Worm (Caenorhabditis elegans) whole organism, young adult: ENCODE measurements around the gene ced-6.
A peak's percentile ranks its signal among the peaks of the same experiment; 100 is the strongest.

Experiments used
- B0019.2 ChIP-seq: fragments of 200-800 bp; sonication (Bioruptor generic); conservative IDR thresholded peaks from 2 replicates; pipeline ENCODE4 v1.3.6; 2022; ENCODE audit warnings: missing genetic modification reagents, missing genetic modification characterization, missing compliant biosample characterization
- B0035.1 ChIP-seq: sonication (generic microtip); optimal IDR thresholded peaks from 2 replicates; lab custom pipeline; 2016; ENCODE audit warnings: missing genetic modification characterization, mild to moderate bottlenecking, missing compliant biosample characterization, missing genotype, missing genetic modification reagents
- B0336.3 ChIP-seq: fragments of 200-800 bp; sonication (Bioruptor generic); IDR thresholded peaks from 2 replicates; pipeline ENCODE4 v1.3.6; 2022; ENCODE audit warnings: missing genetic modification characterization, missing compliant biosample characterization
- C17E4.6 ChIP-seq: fragments of 200-800 bp; sonication (Bioruptor generic); IDR thresholded peaks from 2 replicates; pipeline ENCODE4 v1.3.6; 2022; ENCODE audit warnings: missing genetic modification reagents, missing genetic modification characterization, missing compliant biosample characterization
- F23B12.7 ChIP-seq: sonication (generic microtip); optimal IDR thresholded peaks from 2 replicates; lab custom pipeline; 2017; ENCODE audit warnings: missing genetic modification characterization, mild to moderate bottlenecking, missing compliant biosample characterization, antibody characterized with exemption, moderate library complexity; ENCODE audit not compliant: insufficient read depth
- F37B4.10 ChIP-seq: fragments of 200-800 bp; sonication (Bioruptor generic); IDR thresholded peaks from 2 replicates; pipeline ENCODE4 v1.3.6; 2022; ENCODE audit warnings: missing genetic modification characterization, missing compliant biosample characterization
- F39B2.1 ChIP-seq: fragments of 200-800 bp; sonication (Bioruptor generic); IDR thresholded peaks from 2 replicates; pipeline ENCODE4 v1.3.6; 2022; ENCODE audit warnings: missing genetic modification reagents, missing genetic modification characterization, missing compliant biosample characterization
- F57A8.1 ChIP-seq: fragments of 200-800 bp; sonication (Bioruptor generic); optimal IDR thresholded peaks from 2 replicates; lab custom pipeline; 2018; ENCODE audit warnings: mild to moderate bottlenecking, missing genetic modification characterization, moderate library complexity, missing compliant biosample characterization
- T26A5.8 ChIP-seq: sonication (generic microtip); optimal IDR thresholded peaks from 2 replicates; lab custom pipeline; 2016; ENCODE audit warnings: missing genetic modification characterization, missing compliant biosample characterization
- Y53F4B.3 ChIP-seq: fragments of 200-800 bp; sonication (Bioruptor generic); IDR thresholded peaks from 2 replicates; pipeline ENCODE4 v1.3.6; 2022; ENCODE audit warnings: missing genetic modification reagents, missing genetic modification characterization, missing compliant biosample characterization
- ZK185.1 ChIP-seq: sonication (generic microtip); optimal IDR thresholded peaks from 2 replicates; lab custom pipeline; 2016; ENCODE audit warnings: mild to moderate bottlenecking, missing genetic modification characterization, missing compliant biosample characterization; ENCODE audit not compliant: poor library complexity, severe bottlenecking
- akir-1 ChIP-seq: fragments of 200-800 bp; sonication (Bioruptor generic); optimal IDR thresholded peaks from 2 replicates; lab custom pipeline; 2018; ENCODE audit warnings: mild to moderate bottlenecking, missing genetic modification characterization, moderate library complexity, missing compliant biosample characterization
- aptf-2 ChIP-seq: fragments of 200-800 bp; sonication (Bioruptor generic); conservative IDR thresholded peaks from 2 replicates; pipeline ENCODE4 v1.3.6; 2022; ENCODE audit warnings: missing genetic modification reagents, missing genetic modification characterization, missing compliant biosample characterization
- aptf-3 ChIP-seq: fragments of 200-800 bp; sonication (Bioruptor generic); IDR thresholded peaks from 2 replicates; pipeline ENCODE4 v1.3.6; 2022; ENCODE audit warnings: missing genetic modification characterization, missing compliant biosample characterization
- atf-7 ChIP-seq: sonication (generic microtip); optimal IDR thresholded peaks from 2 replicates; lab custom pipeline; 2017; ENCODE audit warnings: mild to moderate bottlenecking, missing genetic modification characterization, missing compliant biosample characterization
- attf-3 ChIP-seq: fragments of 200-800 bp; sonication (Bioruptor generic); conservative IDR thresholded peaks from 2 replicates; pipeline ENCODE4 v1.3.6; 2022; ENCODE audit warnings: missing genetic modification reagents, missing genetic modification characterization, missing compliant biosample characterization
- attf-5 ChIP-seq: fragments of 200-800 bp; sonication (Bioruptor generic); optimal IDR thresholded peaks from 2 replicates; lab custom pipeline; 2018; ENCODE audit warnings: mild to moderate bottlenecking, missing genetic modification characterization, missing compliant biosample characterization
- bed-1 ChIP-seq: fragments of 200-800 bp; sonication (Bioruptor generic); IDR thresholded peaks from 2 replicates; pipeline ENCODE4 v1.3.6; 2022; ENCODE audit warnings: missing genetic modification reagents, missing genetic modification characterization, missing compliant biosample characterization
- dox-1 ChIP-seq: fragments of 200-800 bp; sonication (Bioruptor generic); IDR thresholded peaks from 2 replicates; pipeline ENCODE4 v1.3.6; 2022; ENCODE audit warnings: missing genetic modification reagents, missing genetic modification characterization, missing compliant biosample characterization
- dpl-1 ChIP-seq: fragments of 150-350 bp; optimal IDR thresholded peaks from 2 replicates; lab custom pipeline; 2014; ENCODE audit warnings: missing biosample characterization, missing genetic modification reagents, missing genetic modification characterization
- ets-4 ChIP-seq: fragments of 200-800 bp; sonication (Bioruptor generic); optimal IDR thresholded peaks from 2 replicates; lab custom pipeline; 2018; ENCODE audit warnings: mild to moderate bottlenecking, missing genetic modification characterization, missing compliant biosample characterization
- him-1 ChIP-seq: sonication (generic microtip); optimal IDR thresholded peaks from 2 replicates; lab custom pipeline; 2016; ENCODE audit warnings: missing genotype, missing genetic modification reagents, missing genetic modification characterization, missing compliant biosample characterization
- hrde-1 ChIP-seq: sonication (generic microtip); optimal IDR thresholded peaks from 2 replicates; lab custom pipeline; 2016; ENCODE audit warnings: missing genetic modification characterization, mild to moderate bottlenecking, missing compliant biosample characterization, moderate library complexity, missing genotype, missing genetic modification reagents, borderline replicate concordance
- let-526 ChIP-seq: fragments of 200-800 bp; sonication (Bioruptor generic); IDR thresholded peaks from 2 replicates; pipeline ENCODE4 v1.3.6; 2022; ENCODE audit warnings: missing genetic modification reagents, missing genetic modification characterization, missing compliant biosample characterization
- lin-35 ChIP-seq, 3 experiments: fragments of 150-350 bp in 2 of 3; sonication (generic microtip) in 1 of 3; optimal IDR thresholded peaks; 2 replicates each; lab custom pipeline; 2014 to 2018; ENCODE audit warnings: missing biosample characterization in 3 of 3, missing genetic modification characterization in 3 of 3, missing genetic modification reagents in 3 of 3
- lin-40 ChIP-seq: sonication (generic microtip); optimal IDR thresholded peaks from 2 replicates; lab custom pipeline; 2016; ENCODE audit warnings: missing genetic modification characterization, mild to moderate bottlenecking, missing compliant biosample characterization, missing genotype, missing genetic modification reagents
- lin-54 ChIP-seq: fragments of 200-800 bp; sonication (Bioruptor generic); optimal IDR thresholded peaks from 2 replicates; lab custom pipeline; 2018; ENCODE audit warnings: mild to moderate bottlenecking, missing genetic modification characterization, missing compliant biosample characterization
- lsy-27 ChIP-seq: sonication (generic microtip); optimal IDR thresholded peaks from 2 replicates; lab custom pipeline; 2017; ENCODE audit warnings: missing genetic modification characterization, mild to moderate bottlenecking, missing compliant biosample characterization, antibody characterized with exemption, missing genotype, borderline replicate concordance; ENCODE audit not compliant: insufficient read depth
- madf-3 ChIP-seq: fragments of 200-800 bp; sonication (Bioruptor generic); IDR thresholded peaks from 2 replicates; pipeline ENCODE4 v1.3.6; 2022; ENCODE audit warnings: missing genetic modification reagents, missing genetic modification characterization, missing compliant biosample characterization
- mel-28 ChIP-seq: sonication (generic microtip); optimal IDR thresholded peaks from 2 replicates; lab custom pipeline; 2016; ENCODE audit warnings: borderline replicate concordance, mild to moderate bottlenecking, missing genetic modification characterization, missing compliant biosample characterization
- nfyb-1 ChIP-seq: fragments of 200-800 bp; sonication (Bioruptor generic); IDR thresholded peaks from 2 replicates; pipeline ENCODE4 v1.3.6; 2022; ENCODE audit warnings: missing genetic modification reagents, missing genetic modification characterization, missing compliant biosample characterization
- sea-2 ChIP-seq: fragments of 200-800 bp; sonication (Bioruptor generic); IDR thresholded peaks from 2 replicates; pipeline ENCODE4 v1.3.6; 2022; ENCODE audit warnings: missing genetic modification characterization, missing compliant biosample characterization
- snpc-3.4 ChIP-seq: sonication (generic microtip); optimal IDR thresholded peaks from 2 replicates; lab custom pipeline; 2017; ENCODE audit warnings: missing genetic modification characterization, mild to moderate bottlenecking, missing compliant biosample characterization, antibody characterized with exemption, moderate library complexity, missing genotype, missing genetic modification reagents
- snpc-4 ChIP-seq, 5 experiments: fragments of 150-350 bp in 1 of 5; sonication (generic microtip) in 4 of 5; optimal IDR thresholded peaks; 2 replicates each; lab custom pipeline; 2014 to 2018; ENCODE audit warnings: missing genetic modification characterization in 5 of 5, missing biosample characterization in 3 of 5, antibody characterized with exemption in 2 of 5, mild to moderate bottlenecking in 2 of 5, missing compliant biosample characterization in 2 of 5, missing genotype in 2 of 5, moderate library complexity in 2 of 5, missing genetic modification reagents in 1 of 5
- somi-1 ChIP-seq: fragments of 200-800 bp; sonication (Bioruptor generic); optimal IDR thresholded peaks from 2 replicates; lab custom pipeline; 2018; ENCODE audit warnings: mild to moderate bottlenecking, missing genetic modification characterization, missing compliant biosample characterization
- tbx-9 ChIP-seq: sonication (generic microtip); optimal IDR thresholded peaks from 2 replicates; lab custom pipeline; 2016; ENCODE audit warnings: borderline replicate concordance, missing genetic modification characterization, inconsistent platforms, missing compliant biosample characterization

ced-6 gene

ce11 chrIII:5630350-5630749, 34.8 kb downstream of the ced-6 start:
- TF ChIP-seq F39B2.1 (GFP tag; lab: Robert Waterston, UW) (no peak), lsy-27 (tag; lab: Kevin White, UChicago) (no peak), aptf-3 (no peak), him-1 (tag; lab: Kevin White, UChicago) (no peak), tbx-9 (no peak), aptf-2 (no peak), B0035.1 (no peak), B0019.2 (GFP tag; lab: Robert Waterston, UW) (no peak), attf-5 (no peak), bed-1 (GFP tag; lab: Robert Waterston, UW) (no peak), hrde-1 (tag; lab: Kevin White, UChicago) (no peak), somi-1 (GFP tag; lab: Kevin White, UChicago) (no peak), snpc-3.4 (tag; lab: Kevin White, UChicago) (no peak), attf-3 (GFP tag; lab: Robert Waterston, UW) (no peak), mel-28 (no peak), Y53F4B.3 (GFP tag; lab: Robert Waterston, UW) (no peak), atf-7 (no peak), dpl-1 (GFP tag; lab: Kevin White, UChicago) (no peak), madf-3 (GFP tag; lab: Robert Waterston, UW) (no peak)
- TF ChIP-seq, all 124 proteins: peak for 0

ce11 chrIII:5632426-5632976, 36.9 kb downstream of the ced-6 start:
- TF ChIP-seq T26A5.8 (tag; lab: Kevin White, UChicago) = no peak
- 0 out of 2 replicates have a peak, but pooled peaks have one; percentile 35 for TF ChIP-seq nfyb-1 (GFP tag; lab: Robert Waterston, UW)
- peak in 1 of 3 experiments; percentile 10 for TF ChIP-seq lin-35 (GFP tag; optimal IDR thresholded peaks at IDR 0.05; lab: Kevin White, UChicago)
- TF ChIP-seq sea-2 (GFP tag; lab: Robert Waterston, UW) = no peak
- no peak for TF ChIP-seq ZK185.1 (tag; lab: Kevin White, UChicago)
- no peak for TF ChIP-seq B0336.3 (GFP tag; lab: Robert Waterston, UW)
- no peak for TF ChIP-seq C17E4.6 (GFP tag; lab: Robert Waterston, UW)
- TF ChIP-seq let-526 = no peak
- TF ChIP-seq F23B12.7 (tag; lab: Kevin White, UChicago) = no peak
- TF ChIP-seq lin-40 (tag; lab: Kevin White, UChicago) = no peak
- TF ChIP-seq snpc-4 (GFP tag; optimal IDR thresholded peaks at IDR 0.05; lab: Kevin White, UChicago) = peak; percentile 50
- peak; percentile 48 to 82 (median 80) for TF ChIP-seq snpc-4 (tag; optimal IDR thresholded peaks at IDR 0.05; lab: Kevin White, UChicago)

ce11 chrIII:5634509-5634908, 38.9 kb downstream of the ced-6 start:
- TF ChIP-seq dox-1 (GFP tag; lab: Robert Waterston, UW) (no peak), hrde-1 (tag; lab: Kevin White, UChicago) (no peak), ZK185.1 (tag; lab: Kevin White, UChicago) (no peak), attf-3 (GFP tag; lab: Robert Waterston, UW) (no peak), F57A8.1 (GFP tag; lab: Kevin White, UChicago) (no peak), F37B4.10 (no peak), lin-54 (no peak), ets-4 (GFP tag; lab: Kevin White, UChicago) (no peak), akir-1 (GFP tag; lab: Kevin White, UChicago) (no peak)
